Worm (Caenorhabditis elegans) whole organism, young adult: ENCODE results near the gene F07C6.3.

Experiments
- B0035.1 ChIP-seq: sonication (generic microtip); optimal IDR thresholded peaks from 2 replicates; lab custom pipeline; 2016; ENCODE audit warnings: missing genetic modification characterization, mild to moderate bottlenecking, missing compliant biosample characterization, missing genotype, missing genetic modification reagents
- F52B5.7 ChIP-seq: sonication (generic microtip); optimal IDR thresholded peaks from 2 replicates; lab custom pipeline; 2016; ENCODE audit warnings: mild to moderate bottlenecking, missing genetic modification characterization, missing compliant biosample characterization
- akir-1 ChIP-seq: fragments of 200-800 bp; sonication (Bioruptor generic); optimal IDR thresholded peaks from 2 replicates; lab custom pipeline; 2018; ENCODE audit warnings: mild to moderate bottlenecking, missing genetic modification characterization, moderate library complexity, missing compliant biosample characterization
- ama-1 ChIP-seq, 3 experiments: fragments of 150-350 bp in 1 of 3; sonication (generic microtip) in 2 of 3; optimal IDR thresholded peaks; 2 replicates each; lab custom pipeline; 2014 to 2018; ENCODE audit warnings: missing biosample characterization in 2 of 3, missing genetic modification characterization in 2 of 3, missing genetic modification reagents in 2 of 3
- hmg-1.2 ChIP-seq: fragments of 200-800 bp; sonication (Bioruptor generic); IDR thresholded peaks from 2 replicates; pipeline ENCODE4 v1.3.6; 2022; ENCODE audit warnings: missing genetic modification reagents, missing genetic modification characterization, missing compliant biosample characterization
- lsy-27 ChIP-seq: sonication (generic microtip); optimal IDR thresholded peaks from 2 replicates; lab custom pipeline; 2017; ENCODE audit warnings: missing genetic modification characterization, mild to moderate bottlenecking, missing compliant biosample characterization, antibody characterized with exemption, missing genotype, borderline replicate concordance; ENCODE audit not compliant: insufficient read depth
- nfya-1 ChIP-seq: sonication (generic microtip); optimal IDR thresholded peaks from 2 replicates; lab custom pipeline; 2017; ENCODE audit warnings: antibody characterized with exemption, missing compliant biosample characterization, missing genetic modification characterization, borderline replicate concordance; ENCODE audit not compliant: insufficient read depth
- nhr-179 ChIP-seq: sonication (generic microtip); optimal IDR thresholded peaks from 2 replicates; lab custom pipeline; 2016; ENCODE audit warnings: mild to moderate bottlenecking, missing genetic modification characterization, missing compliant biosample characterization
- rec-8 ChIP-seq, 2 experiments: sonication (generic microtip); optimal IDR thresholded peaks; 2 replicates each; lab custom pipeline; 2016; ENCODE audit warnings: mild to moderate bottlenecking in 2 of 2, missing genetic modification characterization in 2 of 2, missing genetic modification reagents in 2 of 2, missing genotype in 2 of 2, missing biosample characterization in 1 of 2, missing compliant biosample characterization in 1 of 2, moderate library complexity in 1 of 2
- snpc-4 ChIP-seq, 5 experiments: fragments of 150-350 bp in 1 of 5; sonication (generic microtip) in 4 of 5; optimal IDR thresholded peaks; 2 replicates each; lab custom pipeline; 2014 to 2018; ENCODE audit warnings: missing genetic modification characterization in 5 of 5, missing biosample characterization in 3 of 5, antibody characterized with exemption in 2 of 5, mild to moderate bottlenecking in 2 of 5, missing compliant biosample characterization in 2 of 5, missing genotype in 2 of 5, moderate library complexity in 2 of 5, missing genetic modification reagents in 1 of 5
- tlf-1 ChIP-seq: fragments of 200-800 bp; sonication (Bioruptor generic); optimal IDR thresholded peaks from 2 replicates; lab custom pipeline; 2018; ENCODE audit warnings: mild to moderate bottlenecking, missing genetic modification characterization, missing compliant biosample characterization
- zim-3 ChIP-seq: sonication (generic microtip); optimal IDR thresholded peaks from 2 replicates; lab custom pipeline; 2017; ENCODE audit warnings: mild to moderate bottlenecking, missing genetic modification characterization, moderate library complexity, missing compliant biosample characterization
- ztf-25 ChIP-seq: fragments of 200-800 bp; sonication (Bioruptor generic); IDR thresholded peaks from 2 replicates; pipeline ENCODE4 v1.3.6; 2022; ENCODE audit warnings: missing genetic modification reagents, missing genetic modification characterization, missing compliant biosample characterization

ce11 chrIV:12790871-12791270 is 1.8 kb downstream of the F07C6.3 start, which contains the start of gene F07C6.2:
- TF ChIP-seq snpc-4 (GFP tag; optimal IDR thresholded peaks at IDR 0.05; lab: Kevin White, UChicago) (no peak), snpc-4 (tag; optimal IDR thresholded peaks at IDR 0.05; lab: Kevin White, UChicago) (no peak), zim-3 (tag; lab: Kevin White, UChicago) (no peak), B0035.1 (tag; lab: Kevin White, UChicago) (no peak), ztf-25 (GFP tag; lab: Robert Waterston, UW) (no peak), akir-1 (GFP tag; lab: Kevin White, UChicago) (no peak), lsy-27 (no peak), rec-8 (tag; optimal IDR thresholded peaks at IDR 0.05; lab: Kevin White, UChicago) (no peak), hmg-1.2 (no peak), nfya-1 (tag; lab: Kevin White, UChicago) (no peak), ama-1 (optimal IDR thresholded peaks at IDR 0.05; lab: Kevin White, UChicago) (no peak), ama-1 (GFP tag; optimal IDR thresholded peaks at IDR 0.05; lab: Kevin White, UChicago) (no peak), nhr-179 (no peak), tlf-1 (no peak), F52B5.7 (tag; lab: Kevin White, UChicago) (no peak)
